Worm (Caenorhabditis elegans) whole organism, mixed stage, embryonic: ENCODE results near the gene col-185.

Source experiments
- M03D4.4 ChIP-seq: sonication (generic microtip); optimal IDR thresholded peaks from 2 replicates; lab custom pipeline; 2017; ENCODE audit warnings: mild to moderate bottlenecking, missing genetic modification characterization, missing compliant biosample characterization
- hlh-1 ChIP-seq: fragments of 150-350 bp; optimal IDR thresholded peaks from 2 replicates; lab custom pipeline; 2014; ENCODE audit warnings: missing biosample characterization, missing genetic modification reagents, missing genetic modification characterization
- nhr-12 ChIP-seq: fragments of 150-350 bp; optimal IDR thresholded peaks from 2 replicates; lab custom pipeline; 2014; ENCODE audit warnings: missing biosample characterization, missing genetic modification characterization
- nhr-76 ChIP-seq: sonication (generic microtip); optimal IDR thresholded peaks from 2 replicates; lab custom pipeline; 2017; ENCODE audit warnings: missing biosample characterization, missing genetic modification characterization
- pha-4 ChIP-seq: fragments of 150-350 bp; optimal IDR thresholded peaks from 2 replicates; lab custom pipeline; 2018; ENCODE audit warnings: missing biosample characterization, missing genetic modification reagents, missing genetic modification characterization

ce11 chrX:13539701-13540100 is 28.8 kb upstream of the col-185 start:
- TF ChIP-seq nhr-76 (tag; lab: Kevin White, UChicago): no peak
- no peak for TF ChIP-seq pha-4
- no peak for TF ChIP-seq hlh-1 (tag; lab: Kevin White, UChicago)
- no peak for TF ChIP-seq M03D4.4 (tag; lab: Kevin White, UChicago)
- no peak for TF ChIP-seq nhr-12 (tag; lab: Kevin White, UChicago)
